Fruit fly (Drosophila melanogaster) whole organism, adult: ENCODE measurements around the gene Eig71Eg.

ENCODE experiments used
- CG14711 ChIP-seq: fragments of 200-800 bp; sonication (Bioruptor generic); optimal IDR thresholded peaks from 2 replicates; lab custom pipeline; 2018; ENCODE audit warnings: missing biosample characterization, mild to moderate bottlenecking, missing genetic modification characterization, moderate library complexity
- CG1620 ChIP-seq: fragments of 200-800 bp; sonication (Bioruptor generic); optimal IDR thresholded peaks from 2 replicates; lab custom pipeline; 2016; ENCODE audit warnings: missing biosample characterization, missing genetic modification characterization
- CG33017 ChIP-seq: fragments of 200-800 bp; sonication (Bioruptor generic); optimal IDR thresholded peaks from 2 replicates; lab custom pipeline; 2018; ENCODE audit warnings: missing biosample characterization, mild to moderate bottlenecking, missing genetic modification characterization, moderate library complexity
- Clk ChIP-seq: fragments of 200-800 bp; sonication (Bioruptor generic); optimal IDR thresholded peaks from 2 replicates; lab custom pipeline; 2017; ENCODE audit warnings: missing biosample characterization, missing genetic modification characterization
- Hr96 ChIP-seq: fragments of 200-800 bp; sonication (Bioruptor generic); optimal IDR thresholded peaks from 2 replicates; lab custom pipeline; 2016; ENCODE audit warnings: missing biosample characterization, missing genetic modification characterization
- Mnt ChIP-seq: fragments of 200-800 bp; sonication (Bioruptor generic); optimal IDR thresholded peaks from 2 replicates; lab custom pipeline; 2016; ENCODE audit warnings: missing biosample characterization, mild to moderate bottlenecking, missing genetic modification characterization
- cnc ChIP-seq, 2 experiments: fragments of >200 bp; optimal IDR thresholded peaks; 2 replicates each; lab custom pipeline; 2017
- kay ChIP-seq: fragments of 200-800 bp; sonication (Bioruptor generic); peaks from one replicate; lab custom pipeline; 2016; ENCODE audit warnings: missing biosample characterization, missing genetic modification characterization, borderline replicate concordance
- tj ChIP-seq: fragments of 200-800 bp; sonication (Bioruptor generic); optimal IDR thresholded peaks from 3 replicates; lab custom pipeline; 2017; ENCODE audit warnings: missing biosample characterization, mild to moderate bottlenecking, missing genetic modification characterization, moderate library complexity

DNA sequence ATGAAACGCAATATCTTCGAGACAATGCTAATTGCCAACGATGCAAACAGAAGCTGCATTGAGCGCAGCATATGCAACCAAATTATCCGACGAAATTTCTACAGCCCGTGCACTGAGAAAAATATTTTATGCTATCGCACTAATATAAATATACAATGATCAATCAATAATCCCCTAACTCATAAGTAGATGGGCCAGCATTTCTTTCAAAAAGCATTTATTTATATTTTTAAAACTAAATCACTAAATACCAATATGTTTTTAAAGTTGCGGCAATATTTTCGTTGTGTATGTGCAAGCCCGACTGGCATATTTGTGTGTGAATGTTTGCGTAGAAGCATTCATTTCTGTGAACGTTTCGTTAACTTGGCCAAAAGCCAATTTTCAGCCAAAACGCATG is 11.2 kb upstream of the Eig71Eg start:
- TF ChIP-seq Mnt (GFP tag; lab: Kevin White, UChicago) (no peak), Hr96 (GFP tag; lab: Kevin White, UChicago) (no peak), kay (GFP tag; lab: Kevin White, UChicago) (no peak), cnc (optimal IDR thresholded peaks at IDR 0.05; lab: Kevin White, UChicago) (no peak), tj (GFP tag; lab: Kevin White, UChicago) (no peak), CG14711 (no peak), Clk (GFP tag; lab: Kevin White, UChicago) (no peak), CG1620 (GFP tag; lab: Kevin White, UChicago) (no peak), CG33017 (no peak)
